Worm (Caenorhabditis elegans): ENCODE data around the gene hda-11.

Gene hda-11

ce11 chrV:10489998-10490397 lies 36.0 kb upstream of the hda-11 start, which contains the start of gene ncx-5:
Gene ncx-5, minus strand, starts transcription at chrV:10490098.
- TF ChIP-seq ceh-13 (GFP tag; optimal IDR thresholded peaks at IDR 0.05) (no peak), tra-4 (tag; optimal IDR thresholded peaks at IDR 0.05) (no peak), scrt-1 (GFP tag; IDR thresholded peaks at IDR 0.05) (no peak), aly-1 (tag; optimal IDR thresholded peaks at IDR 0.05) (no peak), ets-7 (tag; optimal IDR thresholded peaks at IDR 0.05) (no peak), pes-1 (GFP tag; IDR thresholded peaks at IDR 0.05) (no peak), sea-1 (GFP tag; conservative IDR thresholded peaks at IDR 0.05) (no peak), ama-1 (optimal IDR thresholded peaks at IDR 0.05) (no peak), tbx-37 (GFP tag; conservative IDR thresholded peaks at IDR 0.05) (no peak), ceh-36 (tag; optimal IDR thresholded peaks at IDR 0.05) (no peak), hmbx-1 (tag; optimal IDR thresholded peaks at IDR 0.05) (no peak)

ce11 chrV:10491443-10491842 lies 34.5 kb upstream of the hda-11 start, which contains the start of gene aqp-5:
Gene aqp-5, plus strand, starts transcription at chrV:10491743.
- no peak for TF ChIP-seq aly-1 (tag; optimal IDR thresholded peaks at IDR 0.05)
- no peak for TF ChIP-seq hnd-1 (tag; optimal IDR thresholded peaks at IDR 0.05)
- TF ChIP-seq tbx-37 (GFP tag; conservative IDR thresholded peaks at IDR 0.05), result no peak
- TF ChIP-seq tbx-11 (GFP tag; IDR thresholded peaks at IDR 0.05), result no peak
- no peak for TF ChIP-seq ama-1 (optimal IDR thresholded peaks at IDR 0.05)
- no peak for TF ChIP-seq sea-1 (GFP tag; conservative IDR thresholded peaks at IDR 0.05)
- no peak for TF ChIP-seq flt-1 (GFP tag; IDR thresholded peaks at IDR 0.05)
- no peak for TF ChIP-seq scrt-1 (GFP tag; IDR thresholded peaks at IDR 0.05)
- TF ChIP-seq F13C5.2 (tag; optimal IDR thresholded peaks at IDR 0.05), result no peak
- TF ChIP-seq B0310.2 (tag; optimal IDR thresholded peaks at IDR 0.05), result no peak
- no peak for TF ChIP-seq ceh-36 (tag; optimal IDR thresholded peaks at IDR 0.05)
- no peak for TF ChIP-seq ceh-13 (GFP tag; optimal IDR thresholded peaks at IDR 0.05)
- no peak for TF ChIP-seq ets-7 (tag; optimal IDR thresholded peaks at IDR 0.05)

ce11 chrV:10493150-10493549 lies 32.8 kb upstream of the hda-11 start, which contains the start of gene ugt-33:
Gene ugt-33, plus strand, starts transcription at chrV:10493409.
- TF ChIP-seq scrt-1 (GFP tag; IDR thresholded peaks at IDR 0.05) (no peak), F13C5.2 (tag; optimal IDR thresholded peaks at IDR 0.05) (no peak), B0310.2 (tag; optimal IDR thresholded peaks at IDR 0.05) (no peak), tbx-37 (GFP tag; conservative IDR thresholded peaks at IDR 0.05) (no peak), flt-1 (GFP tag; IDR thresholded peaks at IDR 0.05) (no peak), ets-7 (tag; optimal IDR thresholded peaks at IDR 0.05) (no peak), pes-1 (GFP tag; IDR thresholded peaks at IDR 0.05) (no peak), ama-1 (optimal IDR thresholded peaks at IDR 0.05) (no peak), hnd-1 (tag; optimal IDR thresholded peaks at IDR 0.05) (no peak)

ce11 chrV:10496733-10497132 lies 29.3 kb upstream of the hda-11 start, which contains the start of gene C35A5.4:
Gene C35A5.4, plus strand, starts transcription at chrV:10497033.
- no peak for TF ChIP-seq tra-4 (tag; optimal IDR thresholded peaks at IDR 0.05)
- no peak for TF ChIP-seq ceh-36 (tag; optimal IDR thresholded peaks at IDR 0.05)
- no peak for TF ChIP-seq hmg-4 (GFP tag; optimal IDR thresholded peaks at IDR 0.05)
- no peak for TF ChIP-seq flt-1 (GFP tag; IDR thresholded peaks at IDR 0.05)
- no peak for TF ChIP-seq hmbx-1 (tag; optimal IDR thresholded peaks at IDR 0.05)
- no peak for TF ChIP-seq scrt-1 (GFP tag; IDR thresholded peaks at IDR 0.05)

- TF ChIP-seq tbx-11 (GFP tag; IDR thresholded peaks at IDR 0.05) (no peak), ets-7 (tag; optimal IDR thresholded peaks at IDR 0.05) (no peak), scrt-1 (GFP tag; IDR thresholded peaks at IDR 0.05) (no peak), hnd-1 (tag; optimal IDR thresholded peaks at IDR 0.05) (no peak), ceh-13 (GFP tag; optimal IDR thresholded peaks at IDR 0.05) (no peak), F13C5.2 (tag; optimal IDR thresholded peaks at IDR 0.05) (no peak), ceh-36 (tag; optimal IDR thresholded peaks at IDR 0.05) (no peak), aly-1 (tag; optimal IDR thresholded peaks at IDR 0.05) (no peak), flt-1 (GFP tag; IDR thresholded peaks at IDR 0.05) (no peak), B0310.2 (tag; optimal IDR thresholded peaks at IDR 0.05) (no peak), sea-1 (GFP tag; conservative IDR thresholded peaks at IDR 0.05) (no peak), tra-4 (tag; optimal IDR thresholded peaks at IDR 0.05) (no peak)
Measured at ce11 chrV:10501295-10501694, 24.7 kb upstream of the hda-11 start, which contains the start of gene C35A5.3. Gene C35A5.3, minus strand, starts transcription at chrV:10501395.

ce11 chrV:10503011-10503410 lies 23.0 kb upstream of the hda-11 start, which contains the start of gene C35A5.11:
Gene C35A5.11, minus strand, starts transcription at chrV:10503111.
- TF ChIP-seq ama-1 (optimal IDR thresholded peaks at IDR 0.05), result no peak
- no peak for TF ChIP-seq aly-1 (tag; optimal IDR thresholded peaks at IDR 0.05)
- no peak for TF ChIP-seq B0310.2 (tag; optimal IDR thresholded peaks at IDR 0.05)

ce11 chrV:10503893-10504292 lies 22.1 kb upstream of the hda-11 start, which contains the start of gene C35A5.10:
Gene C35A5.10, plus strand, starts transcription at chrV:10504193.
- TF ChIP-seq ama-1 (optimal IDR thresholded peaks at IDR 0.05), result no peak
- TF ChIP-seq hnd-1 (tag; optimal IDR thresholded peaks at IDR 0.05), result no peak
- TF ChIP-seq pes-1 (GFP tag; IDR thresholded peaks at IDR 0.05), result no peak
- no peak for TF ChIP-seq scrt-1 (GFP tag; IDR thresholded peaks at IDR 0.05)
- no peak for TF ChIP-seq B0310.2 (tag; optimal IDR thresholded peaks at IDR 0.05)
- TF ChIP-seq flt-1 (GFP tag; IDR thresholded peaks at IDR 0.05), result no peak

ce11 chrV:10505553-10505952 lies 20.4 kb upstream of the hda-11 start, which contains the start of gene C35A5.5:
Gene C35A5.5, plus strand, starts transcription at chrV:10505853.
- TF ChIP-seq hmbx-1 (tag; optimal IDR thresholded peaks at IDR 0.05), result no peak

ce11 chrV:10508855-10509254 lies 17.1 kb upstream of the hda-11 start, which contains the start of gene C35A5.6:
Gene C35A5.6, plus strand, starts transcription at chrV:10509137.
- TF ChIP-seq ceh-36 (tag; optimal IDR thresholded peaks at IDR 0.05) (no peak), pes-1 (GFP tag; IDR thresholded peaks at IDR 0.05) (no peak), ets-7 (tag; optimal IDR thresholded peaks at IDR 0.05) (no peak), flt-1 (GFP tag; IDR thresholded peaks at IDR 0.05) (no peak), sea-1 (GFP tag; conservative IDR thresholded peaks at IDR 0.05) (no peak), hnd-1 (tag; optimal IDR thresholded peaks at IDR 0.05) (no peak), ceh-13 (GFP tag; optimal IDR thresholded peaks at IDR 0.05) (no peak)
